Worm (Caenorhabditis elegans): ENCODE data around the gene C23G10.10.

DNA sequence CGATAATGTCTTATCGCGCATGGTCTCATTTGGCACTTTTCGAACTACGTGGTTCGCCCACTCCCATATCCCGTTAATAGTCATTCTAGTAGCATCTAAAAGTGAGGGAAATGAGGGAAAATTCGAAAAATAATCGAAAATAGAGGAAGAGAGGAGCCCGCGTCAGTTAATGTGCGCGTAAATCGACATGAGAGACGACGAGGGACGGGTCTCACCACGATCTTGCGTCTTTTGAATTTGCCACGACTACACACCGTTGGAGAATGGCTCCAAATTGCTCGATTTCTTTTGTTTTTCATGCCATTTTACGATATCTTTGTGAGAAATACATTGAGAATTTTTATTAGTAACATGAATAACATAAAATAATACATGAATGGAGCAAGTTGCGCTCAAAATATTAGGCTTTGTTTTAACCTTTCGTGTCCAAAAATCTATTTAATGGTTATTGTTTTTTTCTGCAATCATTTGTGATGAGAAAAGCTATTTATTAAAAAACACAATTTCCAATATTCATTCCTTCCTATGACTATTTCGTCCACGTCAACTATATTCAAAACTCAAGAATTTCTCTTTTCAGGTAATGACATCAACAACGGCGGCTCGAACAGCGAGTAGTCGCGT, 34.4 kb upstream of the C23G10.10 start, which contains the start of the genes gen-1 and stt-3:
- TF ChIP-seq W03F9.2 (tag; optimal IDR thresholded peaks at IDR 0.05) (no peak), him-1 (tag; optimal IDR thresholded peaks at IDR 0.05) (no peak), dao-5 (tag; optimal IDR thresholded peaks at IDR 0.05) (no peak)

All from whole organism, L4/young adult.